Worm (Caenorhabditis elegans) whole organism, mixed stage, embryonic: ENCODE results near the gene col-149.

Experiments
- elt-1 ChIP-seq: sonication (generic microtip); optimal IDR thresholded peaks from 2 replicates; lab custom pipeline; 2017; ENCODE audit warnings: missing genetic modification characterization, mild to moderate bottlenecking, missing compliant biosample characterization, antibody characterized with exemption, moderate library complexity, borderline replicate concordance; ENCODE audit not compliant: insufficient read depth
- mls-2 ChIP-seq: sonication (generic microtip); optimal IDR thresholded peaks from 2 replicates; lab custom pipeline; 2016; ENCODE audit warnings: mild to moderate bottlenecking, missing genetic modification characterization, moderate library complexity, missing compliant biosample characterization
- nhr-28 ChIP-seq: fragments of 150-350 bp; optimal IDR thresholded peaks from 2 replicates; lab custom pipeline; 2014; ENCODE audit warnings: missing biosample characterization, missing genetic modification characterization
- snpc-4 ChIP-seq: fragments of 150-350 bp; optimal IDR thresholded peaks from 2 replicates; lab custom pipeline; 2014; ENCODE audit warnings: missing biosample characterization, missing genetic modification characterization
- unc-39 ChIP-seq: fragments of 150-350 bp; optimal IDR thresholded peaks from 2 replicates; lab custom pipeline; 2014; ENCODE audit warnings: missing biosample characterization, missing genetic modification characterization

ce11 chrV:10249515-10249914, 43.2 kb downstream of the col-149 start:
- TF ChIP-seq unc-39 (tag; lab: Kevin White, UChicago) (no peak), nhr-28 (tag; lab: Kevin White, UChicago) (no peak), snpc-4 (tag; lab: Kevin White, UChicago) (no peak), mls-2 (tag; lab: Kevin White, UChicago) (no peak), elt-1 (tag; lab: Kevin White, UChicago) (no peak)
